Worm (Caenorhabditis elegans) whole organism, early embryonic: ENCODE data around the gene hpo-31.

Experiments used
- B0310.2 ChIP-seq: sonication (generic microtip); optimal IDR thresholded peaks from 2 replicates; lab custom pipeline; 2016; ENCODE audit warnings: mild to moderate bottlenecking, missing genetic modification characterization, missing compliant biosample characterization
- ama-1 ChIP-seq: fragments of 150-350 bp; optimal IDR thresholded peaks from 2 replicates; lab custom pipeline; 2014
- ceh-13 ChIP-seq: fragments of 200-800 bp; sonication (Bioruptor generic); optimal IDR thresholded peaks from 2 replicates; lab custom pipeline; 2018; ENCODE audit warnings: mild to moderate bottlenecking, missing genetic modification characterization, missing compliant biosample characterization
- ceh-36 ChIP-seq: sonication (generic microtip); optimal IDR thresholded peaks from 2 replicates; lab custom pipeline; 2016; ENCODE audit warnings: missing genetic modification characterization, inconsistent platforms, missing compliant biosample characterization
- flt-1 ChIP-seq: fragments of 200-800 bp; sonication (Bioruptor generic); IDR thresholded peaks from 2 replicates; pipeline ENCODE4 v1.3.6; 2022; ENCODE audit warnings: missing genetic modification characterization, missing compliant biosample characterization
- hmbx-1 ChIP-seq: sonication (generic microtip); optimal IDR thresholded peaks from 2 replicates; lab custom pipeline; 2016; ENCODE audit warnings: mild to moderate bottlenecking, missing genetic modification characterization, missing compliant biosample characterization
- pes-1 ChIP-seq: fragments of 200-800 bp; sonication (Bioruptor generic); IDR thresholded peaks from 2 replicates; pipeline ENCODE4 v1.3.6; 2022; ENCODE audit warnings: missing genetic modification reagents, missing genetic modification characterization, missing compliant biosample characterization
- tbx-11 ChIP-seq: fragments of 200-800 bp; sonication (Bioruptor generic); IDR thresholded peaks from 2 replicates; pipeline ENCODE4 v1.3.6; 2022; ENCODE audit warnings: missing genetic modification characterization, missing compliant biosample characterization
- tbx-37 ChIP-seq: fragments of 200-800 bp; sonication (Bioruptor generic); conservative IDR thresholded peaks from 2 replicates; pipeline ENCODE4 v1.3.6; 2022; ENCODE audit warnings: missing genetic modification reagents, missing genetic modification characterization, missing compliant biosample characterization
- tra-4 ChIP-seq: sonication (generic microtip); optimal IDR thresholded peaks from 2 replicates; lab custom pipeline; 2017; ENCODE audit warnings: missing genetic modification characterization, missing compliant biosample characterization

ce11 chrV:13843147-13843546, 20.3 kb downstream of the hpo-31 start, which contains the start of gene srx-130:
- no peak for TF ChIP-seq flt-1
- TF ChIP-seq tra-4 (tag; lab: Kevin White, UChicago), result no peak
- no peak for TF ChIP-seq hmbx-1
- TF ChIP-seq tbx-37 (GFP tag; lab: Robert Waterston, UW), result no peak
- no peak for TF ChIP-seq ceh-13
- no peak for TF ChIP-seq ceh-36 (tag; lab: Kevin White, UChicago)
- TF ChIP-seq B0310.2, result no peak
- TF ChIP-seq ama-1, result no peak
- TF ChIP-seq pes-1 (GFP tag; lab: Robert Waterston, UW), result no peak
- TF ChIP-seq tbx-11 (GFP tag; lab: Robert Waterston, UW), result no peak
